Worm (Caenorhabditis elegans) whole organism, dauer: Measurements from ENCODE around the gene F10G2.7.
"Not testable (repeated sequence)": the region's sequence is repeated elsewhere in the genome, so short reads cannot be mapped to it uniquely, and the experiment has no call there.

ENCODE experiments used
- unc-62 ChIP-seq: sonication (generic microtip); optimal IDR thresholded peaks from 2 replicates; lab custom pipeline; 2017; ENCODE audit warnings: missing biosample characterization, missing genetic modification reagents, missing genetic modification characterization

F10G2.7 gene

DNA sequence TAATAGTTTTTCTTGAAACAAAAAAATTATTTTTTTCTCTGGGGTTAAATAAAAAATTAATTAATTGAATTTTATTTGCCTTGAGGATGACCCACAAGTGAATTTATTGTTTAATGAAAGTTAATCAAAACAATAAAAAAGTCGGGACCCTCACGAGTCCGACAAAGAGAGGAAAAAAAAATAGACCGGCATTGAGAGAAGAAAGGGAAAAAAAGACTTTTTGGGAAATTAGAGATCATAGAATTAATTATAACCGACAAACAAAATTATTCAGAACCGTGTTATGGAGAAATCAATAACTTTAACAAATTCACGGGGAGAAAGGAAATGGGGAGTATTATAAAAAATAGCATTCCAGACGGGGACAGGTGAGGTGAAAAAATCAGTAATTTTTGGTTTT, at the start of gene F10G2.7:
Gene F10G2.7 (minus strand): TSS at position 101 of the 400 bp plus-strand sequence.
- not testable (repeated sequence) for TF ChIP-seq unc-62

DNA sequence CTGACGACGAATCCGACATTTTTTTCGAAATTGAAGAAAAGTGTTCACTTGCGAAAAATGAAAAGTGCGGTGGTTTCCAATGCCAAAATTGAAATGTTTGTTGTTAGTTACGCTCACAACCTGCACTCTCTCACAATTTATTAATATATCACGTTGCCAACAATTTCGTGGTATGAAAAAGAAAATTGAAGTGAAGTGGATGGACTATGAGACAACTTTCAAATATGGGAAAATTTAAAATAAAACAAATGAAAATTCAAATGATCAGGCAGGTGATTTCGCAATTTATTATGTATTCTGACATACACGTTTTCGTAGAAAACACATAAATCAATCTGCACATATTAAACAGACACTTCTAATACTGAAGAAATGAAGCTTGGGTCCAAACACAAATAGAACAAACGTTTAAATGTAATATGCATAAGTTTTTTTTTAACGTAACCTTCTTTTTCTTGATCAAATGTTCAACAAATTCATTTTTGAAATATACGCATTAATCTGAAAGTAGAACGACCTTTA, 49.0 kb upstream of the F10G2.7 start, which contains the start of gene srp-6:
Gene srp-6 (minus strand): TSS at position 51 of the 522 bp plus-strand sequence.
- TF ChIP-seq unc-62 = no peak

- TF ChIP-seq unc-62 = no peak
Observed at ce11 chrV:7381008-7381407, 43.9 kb upstream of the F10G2.7 start, which contains the start of gene C03G6.17. C03G6.17 (minus strand) TSS chrV:7381108.

ce11 chrV:7379384-7379783, 42.3 kb upstream of the F10G2.7 start, which contains the start of gene srsx-24:
srsx-24 (minus strand) TSS chrV:7379484.
- no peak for TF ChIP-seq unc-62

ce11 chrV:7374090-7374489, 37.0 kb upstream of the F10G2.7 start, which contains the start of gene srx-56:
srx-56 (plus strand) TSS chrV:7374390.
- no peak for TF ChIP-seq unc-62

ce11 chrV:7369578-7369977, 32.5 kb upstream of the F10G2.7 start, which contains the start of gene srj-14:
srj-14 (plus strand) TSS chrV:7369708.
- TF ChIP-seq unc-62 = no peak

- TF ChIP-seq unc-62 = no peak
Observed at ce11 chrV:7364951-7365350, 27.8 kb upstream of the F10G2.7 start, which contains the start of gene exc-13. exc-13 (plus strand) TSS chrV:7365251.

DNA sequence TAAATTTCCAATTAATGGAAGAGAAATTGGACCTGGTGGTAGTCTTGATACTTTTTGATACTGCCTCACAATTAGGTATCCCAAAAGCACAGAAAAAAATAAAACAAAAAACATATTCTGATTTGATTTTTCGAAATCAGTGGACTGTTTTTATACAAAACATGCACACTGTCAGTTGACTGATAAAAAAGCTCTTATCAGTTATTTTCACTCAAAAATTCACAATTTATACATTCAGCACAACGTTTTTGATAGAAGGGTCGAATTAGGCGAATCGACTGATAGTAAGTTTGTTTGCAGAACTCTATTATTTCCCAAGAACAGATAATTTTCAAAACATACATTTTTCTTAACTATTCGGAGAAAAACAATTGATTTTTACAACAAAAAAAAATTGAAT, 26.9 kb upstream of the F10G2.7 start, which contains the start of gene cyp-35A2:
Gene cyp-35A2 (minus strand): TSS at position 124 of the 400 bp plus-strand sequence.
- no peak for TF ChIP-seq unc-62

DNA sequence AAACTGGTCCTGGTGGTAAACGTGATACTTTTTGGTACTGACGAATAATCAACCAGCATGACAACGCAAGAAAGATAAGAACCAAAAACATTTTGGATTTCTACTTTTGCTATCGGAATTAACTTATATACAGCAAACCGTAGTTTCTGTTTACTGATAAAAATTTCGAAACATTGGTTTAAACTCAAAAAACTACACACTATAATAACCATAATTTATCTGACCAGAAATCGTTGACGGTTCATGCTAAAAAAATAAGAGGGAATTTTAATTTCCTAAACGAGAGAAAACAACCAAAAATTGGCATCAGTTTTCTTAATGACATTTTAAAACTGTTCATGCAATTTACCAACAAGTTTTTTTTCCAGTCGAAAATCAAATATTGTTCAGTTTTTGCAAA, 24.6 kb upstream of the F10G2.7 start, which contains the start of gene cyp-35A1:
Gene cyp-35A1 (minus strand): TSS at position 101 of the 400 bp plus-strand sequence.
- no peak for TF ChIP-seq unc-62

- TF ChIP-seq unc-62 = no peak
Observed at ce11 chrV:7357132-7357531, 20.0 kb upstream of the F10G2.7 start, which contains the start of gene C03G6.6. C03G6.6 (plus strand) TSS chrV:7357432.

ce11 chrV:7356684-7357083, 19.6 kb upstream of the F10G2.7 start, which contains the start of gene C03G6.21:
C03G6.21 (minus strand) TSS chrV:7356784.
- TF ChIP-seq unc-62 = no peak

- TF ChIP-seq unc-62 = no peak
Observed at ce11 chrV:7355464-7355863, 18.3 kb upstream of the F10G2.7 start, which contains the start of gene tag-293. tag-293 (minus strand) TSS chrV:7355564.

DNA sequence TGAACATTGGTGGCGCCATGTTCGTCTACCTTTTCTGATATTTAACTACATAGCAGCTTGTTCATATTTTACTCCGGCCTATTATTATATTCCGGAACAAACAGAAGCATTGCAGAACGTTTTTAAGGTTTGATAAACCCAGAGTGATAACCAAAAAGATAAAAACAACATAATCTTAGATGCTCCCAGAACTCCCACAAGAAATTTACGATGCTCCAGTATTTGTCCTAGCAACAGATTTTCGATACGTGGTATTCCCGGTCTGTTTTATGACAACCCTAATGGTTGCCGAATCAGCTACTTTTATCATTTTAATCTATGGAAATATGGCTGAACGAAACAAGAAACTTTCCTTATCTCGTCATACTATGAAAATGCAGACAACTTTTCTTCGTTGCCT, 16.5 kb upstream of the F10G2.7 start:
- TF ChIP-seq unc-62 = no peak

DNA sequence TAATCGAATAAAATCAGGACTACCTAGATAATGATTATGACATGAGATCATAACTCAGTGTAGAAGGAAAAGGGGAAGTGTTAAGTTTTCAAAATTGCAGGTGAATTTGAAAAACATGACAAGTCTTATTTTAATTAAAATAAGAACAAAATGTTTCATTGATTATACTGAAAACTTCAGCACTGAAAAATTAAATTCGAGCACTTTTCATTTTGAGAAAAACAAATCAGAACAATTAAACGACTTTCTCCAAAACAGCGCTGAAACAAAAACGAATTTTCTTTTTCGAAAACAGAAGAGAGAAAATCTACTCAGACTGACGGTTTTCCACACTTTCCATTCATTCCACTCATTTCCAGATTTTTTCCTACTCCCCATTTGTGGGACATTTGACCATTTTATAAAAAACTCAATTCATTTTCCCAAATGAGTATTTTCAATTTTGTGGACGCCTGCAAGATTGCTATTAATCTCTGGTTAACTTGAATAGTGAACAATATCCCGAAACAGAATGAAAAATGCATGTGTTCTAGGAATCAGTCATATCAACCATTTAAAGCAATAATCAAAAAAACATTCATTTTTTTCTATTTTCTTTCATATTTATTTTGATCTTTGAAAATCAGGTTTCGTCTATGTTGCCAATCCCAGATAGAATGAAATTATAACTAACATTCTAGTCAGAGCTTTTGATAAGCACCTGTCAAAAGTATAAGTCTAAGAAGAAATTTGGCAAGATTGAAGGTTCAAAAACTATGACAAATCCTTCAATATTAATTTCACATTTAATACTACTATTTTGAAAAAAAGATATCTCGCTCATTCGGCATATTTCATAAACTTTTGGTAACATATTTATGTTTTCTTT, 15.3 kb upstream of the F10G2.7 start, which contains the start of the genes srh-231 and srh-275:
Gene srh-231 (minus strand): TSS at position 51 of the 868 bp plus-strand sequence.
Gene srh-275 (plus strand): TSS at position 818 of the 868 bp plus-strand sequence.
- no peak for TF ChIP-seq unc-62

- no peak for TF ChIP-seq unc-62
Observed at ce11 chrV:7349541-7349940, 12.4 kb upstream of the F10G2.7 start, which contains the start of gene nhr-149. nhr-149 (minus strand) TSS chrV:7349641.

DNA sequence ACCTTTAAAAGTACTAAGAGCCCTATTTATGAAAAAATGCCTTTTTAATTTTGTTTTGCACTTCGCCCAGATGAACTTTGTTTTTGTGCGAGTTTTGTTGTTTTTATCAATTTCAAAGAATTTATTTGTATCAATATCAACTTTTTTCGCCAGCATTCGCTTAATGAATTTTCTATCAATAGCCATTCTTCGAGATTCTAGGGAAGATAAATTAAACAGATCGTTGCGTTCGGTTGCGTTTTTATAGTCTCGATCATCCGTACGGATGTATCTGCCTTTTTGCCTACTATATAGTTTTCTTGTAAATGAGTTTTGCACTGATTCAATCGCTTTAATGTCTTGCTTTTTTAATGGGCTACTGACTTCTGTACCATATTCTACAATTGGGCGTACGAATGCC, 8.4 kb upstream of the F10G2.7 start, which contains the start of gene nhr-147:
Gene nhr-147 (plus strand): TSS at position 301 of the 400 bp plus-strand sequence.
- not testable (repeated sequence) for TF ChIP-seq unc-62

ce11 chrV:7343522-7343921, 6.4 kb upstream of the F10G2.7 start, which contains the start of gene srh-244:
srh-244 (plus strand) TSS chrV:7343822.
- TF ChIP-seq unc-62 = no peak
